Fruit fly (Drosophila melanogaster): ENCODE data around the gene CG8664.

Gene CG8664

dm6 chrX:17301705-17302104 is 19.2 kb upstream of the CG8664 start, which contains the start of gene Fim (continued):
- TF ChIP-seq Rfx (GFP tag; IDR thresholded peaks at IDR 0.05): no peak
- no peak for TF ChIP-seq Hr51 (GFP tag; optimal IDR thresholded peaks at IDR 0.05)
- TF ChIP-seq h (optimal IDR thresholded peaks at IDR 0.05): no peak
- no peak for TF ChIP-seq pan (optimal IDR thresholded peaks at IDR 0.05)
- TF ChIP-seq pan (GFP tag; optimal IDR thresholded peaks at IDR 0.05 in 1 of 2, IDR thresholded peaks at IDR 0.05 in 1 of 2): no peak
- TF ChIP-seq CG15269 (tag; optimal IDR thresholded peaks at IDR 0.05): peak; percentile 10
- no peak for TF ChIP-seq zen2 (GFP tag; IDR thresholded peaks at IDR 0.05; ENCODE audit: partially characterized antibody)
- no peak for TF ChIP-seq salm (tag; optimal IDR thresholded peaks at IDR 0.05)
- TF ChIP-seq dimm (GFP tag; IDR thresholded peaks at IDR 0.05): no peak
- no peak for TF ChIP-seq gt (GFP tag; IDR thresholded peaks at IDR 0.05)
- TF ChIP-seq Dip3 (GFP tag; optimal IDR thresholded peaks at IDR 0.05): no peak
- peak; percentile 38; the same call in 1 of the 2 replicates for TF ChIP-seq amos (GFP tag; IDR thresholded peaks at IDR 0.05; ENCODE audit: partially characterized antibody)
- TF ChIP-seq stc (GFP tag; IDR thresholded peaks at IDR 0.05): no peak
- TF ChIP-seq dmrt11E (tag; optimal IDR thresholded peaks at IDR 0.05): no peak
- TF ChIP-seq vvl (GFP tag; IDR thresholded peaks at IDR 0.05): peak; percentile 34; the same call in 1 of the 2 replicates
- TF ChIP-seq HLH54F (GFP tag; optimal IDR thresholded peaks at IDR 0.05): no peak
- no peak for TF ChIP-seq D (optimal IDR thresholded peaks at IDR 0.05)
- no peak for TF ChIP-seq D (GFP tag; optimal IDR thresholded peaks at IDR 0.05)
- TF ChIP-seq Xbp1 (GFP tag; optimal IDR thresholded peaks at IDR 0.05): no peak
- no peak for TF ChIP-seq nom (GFP tag; optimal IDR thresholded peaks at IDR 0.05)
- TF ChIP-seq HmgZ (tag; optimal IDR thresholded peaks at IDR 0.05): no peak
- peak; percentile 58 for TF ChIP-seq Med (GFP tag)
- TF ChIP-seq eve (GFP tag; optimal IDR thresholded peaks at IDR 0.05): peak in 1 of 2 experiments; percentile 53
- TF ChIP-seq CG15601 (tag; optimal IDR thresholded peaks at IDR 0.05): no peak
- TF ChIP-seq chm (GFP tag; IDR thresholded peaks at IDR 0.05): peak; percentile 27; the same call in 1 of the 2 replicates
- TF ChIP-seq CG32767 (GFP tag; IDR thresholded peaks at IDR 0.05): no peak
- 0 out of 3 replicates have a peak, but pooled peaks have one; percentile 7 for TF ChIP-seq ci (GFP tag; IDR thresholded peaks at IDR 0.05)
- no peak for TF ChIP-seq CG11696 (GFP tag; IDR thresholded peaks at IDR 0.05)
- TF ChIP-seq sd (tag; optimal IDR thresholded peaks at IDR 0.05): no peak
- TF ChIP-seq Doc3 (GFP tag; IDR thresholded peaks at IDR 0.05; ENCODE audit: partially characterized antibody): no peak
- TF ChIP-seq dati (GFP tag; IDR thresholded peaks at IDR 0.05): no peak
- TF ChIP-seq toy (GFP tag; IDR thresholded peaks at IDR 0.05): no peak
- no peak for TF ChIP-seq aop (GFP tag; IDR thresholded peaks at IDR 0.05)
- peak; percentile 13 for TF ChIP-seq CG17568 (GFP tag; optimal IDR thresholded peaks at IDR 0.05)
- no peak for TF ChIP-seq CG15073 (GFP tag; optimal IDR thresholded peaks at IDR 0.05)
- peak; percentile 80 for TF ChIP-seq Jarid2 (GFP tag; optimal IDR thresholded peaks at IDR 0.05)
- no peak for TF ChIP-seq CG10565 (GFP tag; optimal IDR thresholded peaks at IDR 0.05)
- no peak for TF ChIP-seq CG3995 (GFP tag; optimal IDR thresholded peaks at IDR 0.05)
- peak; percentile 9 for TF ChIP-seq B-H2 (GFP tag; optimal IDR thresholded peaks at IDR 0.05)
- no peak for TF ChIP-seq CG9727 (GFP tag; optimal IDR thresholded peaks at IDR 0.05)
- TF ChIP-seq CG11456 (GFP tag; IDR thresholded peaks at IDR 0.05): no peak
- no peak for TF ChIP-seq CG9797 (GFP tag; optimal IDR thresholded peaks at IDR 0.05)
- TF ChIP-seq Dp (GFP tag; optimal IDR thresholded peaks at IDR 0.05): no peak
- TF ChIP-seq gro (GFP tag; optimal IDR thresholded peaks at IDR 0.05): no peak
- no peak for TF ChIP-seq repo (GFP tag; optimal IDR thresholded peaks at IDR 0.05)
- TF ChIP-seq nerfin-2 (GFP tag; IDR thresholded peaks at IDR 0.05; ENCODE audit: partially characterized antibody): no peak
- TF ChIP-seq Side (GFP tag; optimal IDR thresholded peaks at IDR 0.05): no peak
- TF ChIP-seq Sox102F (GFP tag; optimal IDR thresholded peaks at IDR 0.05): no peak
- TF ChIP-seq CG12659 (GFP tag; optimal IDR thresholded peaks at IDR 0.05): peak; percentile 20
- no peak for TF ChIP-seq ATbp (GFP tag; optimal IDR thresholded peaks at IDR 0.05)
- TF ChIP-seq Fer1 (GFP tag; optimal IDR thresholded peaks at IDR 0.05): peak; percentile 14
- TF ChIP-seq Ets65A (GFP tag): no peak
